Worm (Caenorhabditis elegans) whole organism, early embryonic: ENCODE results near the gene dnj-7.

Source experiments
- aly-1 ChIP-seq: sonication (generic microtip); optimal IDR thresholded peaks from 2 replicates; lab custom pipeline; 2016; ENCODE audit warnings: missing genetic modification characterization, missing compliant biosample characterization
- ama-1 ChIP-seq: fragments of 150-350 bp; optimal IDR thresholded peaks from 2 replicates; lab custom pipeline; 2014
- ceh-13 ChIP-seq: fragments of 200-800 bp; sonication (Bioruptor generic); optimal IDR thresholded peaks from 2 replicates; lab custom pipeline; 2018; ENCODE audit warnings: mild to moderate bottlenecking, missing genetic modification characterization, missing compliant biosample characterization
- ceh-36 ChIP-seq: sonication (generic microtip); optimal IDR thresholded peaks from 2 replicates; lab custom pipeline; 2016; ENCODE audit warnings: missing genetic modification characterization, inconsistent platforms, missing compliant biosample characterization
- ets-7 ChIP-seq: sonication (generic microtip); optimal IDR thresholded peaks from 2 replicates; lab custom pipeline; 2016; ENCODE audit warnings: missing genotype, missing genetic modification characterization, missing compliant biosample characterization
- flt-1 ChIP-seq: fragments of 200-800 bp; sonication (Bioruptor generic); IDR thresholded peaks from 2 replicates; pipeline ENCODE4 v1.3.6; 2022; ENCODE audit warnings: missing genetic modification characterization, missing compliant biosample characterization
- hmbx-1 ChIP-seq: sonication (generic microtip); optimal IDR thresholded peaks from 2 replicates; lab custom pipeline; 2016; ENCODE audit warnings: mild to moderate bottlenecking, missing genetic modification characterization, missing compliant biosample characterization
- pes-1 ChIP-seq: fragments of 200-800 bp; sonication (Bioruptor generic); IDR thresholded peaks from 2 replicates; pipeline ENCODE4 v1.3.6; 2022; ENCODE audit warnings: missing genetic modification reagents, missing genetic modification characterization, missing compliant biosample characterization
- tbx-37 ChIP-seq: fragments of 200-800 bp; sonication (Bioruptor generic); conservative IDR thresholded peaks from 2 replicates; pipeline ENCODE4 v1.3.6; 2022; ENCODE audit warnings: missing genetic modification reagents, missing genetic modification characterization, missing compliant biosample characterization

The dnj-7 gene

ce11 chrX:7242119-7242518, 47.8 kb downstream of the dnj-7 start:
- TF ChIP-seq ceh-13 (GFP tag; lab: Kevin White, UChicago) (no peak), ama-1 (lab: Kevin White, UChicago) (no peak), ceh-36 (tag; lab: Kevin White, UChicago) (no peak), pes-1 (GFP tag; lab: Robert Waterston, UW) (no peak), ets-7 (no peak), aly-1 (no peak), tbx-37 (no peak), hmbx-1 (tag; lab: Kevin White, UChicago) (no peak)

ce11 chrX:7242878-7243277, 48.5 kb downstream of the dnj-7 start, which contains the start of gene F46H5.7:
Gene F46H5.7 (minus strand): TSS chrX:7242983.
- TF ChIP-seq tbx-37 (no peak), flt-1 (GFP tag; lab: Robert Waterston, UW) (no peak)

ce11 chrX:7244756-7245155, 50.4 kb downstream of the dnj-7 start:
- TF ChIP-seq ets-7 (no peak), hmbx-1 (tag; lab: Kevin White, UChicago) (no peak), aly-1 (no peak)
